Worm (Caenorhabditis elegans): ENCODE data around the gene srh-60.

DNA sequence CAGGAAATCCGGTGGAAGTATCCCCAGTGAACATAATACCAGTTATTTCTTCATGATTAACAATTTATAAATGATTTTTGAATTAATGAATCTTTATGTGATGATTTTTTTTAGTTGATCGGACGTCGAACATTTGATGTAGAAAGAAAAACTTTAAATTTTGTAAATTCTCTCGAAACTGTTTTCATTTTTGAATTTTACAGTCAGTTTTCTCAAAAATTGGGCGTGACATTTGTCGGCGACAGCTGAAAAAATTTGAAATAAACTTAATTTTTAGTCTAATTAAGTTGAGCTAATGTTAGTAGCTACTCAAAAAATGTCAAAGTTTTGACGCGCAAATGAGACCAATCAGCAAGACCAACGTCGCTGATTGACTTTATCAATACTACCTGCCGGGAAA, at the start of gene srh-60:
- TF ChIP-seq dpl-1 (GFP tag; optimal IDR thresholded peaks at IDR 0.05) (no peak), daf-12 (tag; optimal IDR thresholded peaks at IDR 0.05) (no peak), lin-13 (GFP tag; optimal IDR thresholded peaks at IDR 0.05) (no peak)

Data from whole organism, L4 larva.